Worm (Caenorhabditis elegans) whole organism, L1 larva: ENCODE data around the gene F01G10.10.
A peak's percentile ranks its signal among the peaks of the same experiment; 100 is the strongest.

Experiments used
- C04F5.9 ChIP-seq: sonication (generic microtip); optimal IDR thresholded peaks from 2 replicates; lab custom pipeline; 2016; ENCODE audit warnings: missing genetic modification characterization, missing compliant biosample characterization
- C16A3.4 ChIP-seq: fragments of 150-350 bp; optimal IDR thresholded peaks from 2 replicates; lab custom pipeline; 2014; ENCODE audit warnings: missing biosample characterization, missing genetic modification characterization
- aha-1 ChIP-seq: fragments of 150-350 bp; optimal IDR thresholded peaks from 2 replicates; lab custom pipeline; 2014; ENCODE audit warnings: missing biosample characterization, missing genetic modification characterization
- alr-1 ChIP-seq: fragments of 200-800 bp; sonication (Bioruptor generic); optimal IDR thresholded peaks from 2 replicates; lab custom pipeline; 2018; ENCODE audit warnings: borderline replicate concordance, mild to moderate bottlenecking, missing genetic modification characterization, missing compliant biosample characterization
- blmp-1 ChIP-seq: fragments of 150-350 bp; optimal IDR thresholded peaks from 2 replicates; lab custom pipeline; 2014; ENCODE audit warnings: missing biosample characterization, missing genetic modification characterization
- ceh-8 ChIP-seq: fragments of 200-800 bp; sonication (Bioruptor generic); optimal IDR thresholded peaks from 2 replicates; lab custom pipeline; 2018; ENCODE audit warnings: mild to moderate bottlenecking, missing genetic modification characterization, moderate library complexity, missing compliant biosample characterization
- dsc-1 ChIP-seq: sonication (generic microtip); optimal IDR thresholded peaks from 2 replicates; lab custom pipeline; 2016; ENCODE audit warnings: mild to moderate bottlenecking, missing genetic modification characterization, missing compliant biosample characterization
- efl-1 ChIP-seq, 4 experiments: fragments of 150-350 bp; optimal IDR thresholded peaks in 3 of 4; peaks in 1 of 4; 1 replicate in 1 of 4; 2 replicates in 3 of 4; lab custom pipeline; 2014; ENCODE audit warnings: missing biosample characterization in 2 of 4, missing genetic modification characterization in 2 of 4, missing genetic modification reagents in 2 of 4
- efl-3 ChIP-seq: fragments of 200-800 bp; sonication (Bioruptor generic); optimal IDR thresholded peaks from 2 replicates; lab custom pipeline; 2018; ENCODE audit warnings: mild to moderate bottlenecking, missing genetic modification characterization, missing compliant biosample characterization
- egl-13 ChIP-seq: sonication (generic microtip); optimal IDR thresholded peaks from 2 replicates; lab custom pipeline; 2016; ENCODE audit warnings: missing genotype, missing genetic modification reagents, missing genetic modification characterization, missing compliant biosample characterization
- elt-2 ChIP-seq: sonication (generic microtip); optimal IDR thresholded peaks from 2 replicates; lab custom pipeline; 2016; ENCODE audit warnings: missing genetic modification characterization, mild to moderate bottlenecking, inconsistent platforms, missing compliant biosample characterization, missing genetic modification reagents
- elt-3 ChIP-seq, 6 experiments: fragments of 150-350 bp in 1 of 6; sonication (generic microtip); optimal IDR thresholded peaks; 2 replicates each; lab custom pipeline; 2017 to 2018; ENCODE audit warnings: missing biosample characterization in 6 of 6, missing genetic modification characterization in 6 of 6, inconsistent platforms in 1 of 6
- ets-5 ChIP-seq: fragments of 200-800 bp; sonication (Bioruptor generic); IDR thresholded peaks from 2 replicates; pipeline ENCODE4 v1.3.6; 2022; ENCODE audit warnings: missing genetic modification characterization, missing compliant biosample characterization
- fos-1 ChIP-seq: fragments of 150-350 bp; optimal IDR thresholded peaks from 2 replicates; lab custom pipeline; 2014; ENCODE audit warnings: missing biosample characterization, missing genetic modification characterization
- hlh-17 ChIP-seq: fragments of 200-800 bp; sonication (Bioruptor generic); optimal IDR thresholded peaks from 2 replicates; lab custom pipeline; 2018; ENCODE audit warnings: missing genetic modification characterization, mild to moderate bottlenecking, missing compliant biosample characterization, moderate library complexity, borderline replicate concordance
- irx-1 ChIP-seq: sonication (generic microtip); optimal IDR thresholded peaks from 2 replicates; lab custom pipeline; 2016; ENCODE audit warnings: missing genetic modification characterization, missing compliant biosample characterization
- isw-1 ChIP-seq: fragments of 200-800 bp; sonication (Bioruptor generic); IDR thresholded peaks from 2 replicates; pipeline ENCODE4 v1.3.6; 2022; ENCODE audit warnings: missing genetic modification characterization, missing compliant biosample characterization
- lin-14 ChIP-seq: fragments of 200-800 bp; sonication (Bioruptor generic); optimal IDR thresholded peaks from 2 replicates; lab custom pipeline; 2018; ENCODE audit warnings: mild to moderate bottlenecking, missing genetic modification characterization, moderate library complexity, missing compliant biosample characterization
- lin-39 ChIP-seq: fragments of 150-350 bp; optimal IDR thresholded peaks from 2 replicates; lab custom pipeline; 2014; ENCODE audit warnings: missing biosample characterization, missing genetic modification reagents, missing genetic modification characterization
- lir-3 ChIP-seq: sonication (generic microtip); optimal IDR thresholded peaks from 2 replicates; lab custom pipeline; 2016; ENCODE audit warnings: mild to moderate bottlenecking, missing genetic modification characterization, moderate library complexity, missing compliant biosample characterization; ENCODE audit not compliant: poor library complexity
- lsy-2 ChIP-seq, 2 experiments: fragments of 150-350 bp; optimal IDR thresholded peaks; 2 replicates each; lab custom pipeline; 2014; ENCODE audit warnings: missing biosample characterization in 2 of 2, missing genetic modification characterization in 2 of 2
- mdl-1 ChIP-seq, 2 experiments: fragments of 150-350 bp; optimal IDR thresholded peaks; 2 replicates each; lab custom pipeline; 2014 to 2017; ENCODE audit warnings: missing biosample characterization in 2 of 2, missing genetic modification characterization in 2 of 2, inconsistent platforms in 1 of 2
- mep-1 ChIP-seq: fragments of 150-350 bp; optimal IDR thresholded peaks from 2 replicates; lab custom pipeline; 2014; ENCODE audit warnings: missing biosample characterization, missing genetic modification characterization
- nhr-19 ChIP-seq: fragments of 200-800 bp; sonication (Bioruptor generic); conservative IDR thresholded peaks from 2 replicates; pipeline ENCODE4 v1.3.6; 2022; ENCODE audit warnings: missing genetic modification characterization, missing compliant biosample characterization
- nhr-71 ChIP-seq: sonication (generic microtip); optimal IDR thresholded peaks from 2 replicates; lab custom pipeline; 2016; ENCODE audit warnings: mild to moderate bottlenecking, missing genetic modification characterization, moderate library complexity, missing compliant biosample characterization
- nhr-76 ChIP-seq: sonication (generic microtip); optimal IDR thresholded peaks from 2 replicates; lab custom pipeline; 2017; ENCODE audit warnings: missing biosample characterization, missing genetic modification characterization
- nhr-85 ChIP-seq: sonication (generic microtip); peaks from one replicate; lab custom pipeline; 2016; ENCODE audit warnings: missing genetic modification characterization, inconsistent platforms, missing compliant biosample characterization
- skn-1 ChIP-seq: fragments of 150-350 bp; optimal IDR thresholded peaks from 2 replicates; lab custom pipeline; 2014; ENCODE audit warnings: missing biosample characterization, missing genetic modification characterization
- swsn-7 ChIP-seq: sonication (generic microtip); optimal IDR thresholded peaks from 2 replicates; lab custom pipeline; 2016; ENCODE audit warnings: missing genetic modification characterization, missing compliant biosample characterization
- unc-130 ChIP-seq: fragments of 150-350 bp; optimal IDR thresholded peaks from 2 replicates; lab custom pipeline; 2017; ENCODE audit warnings: missing biosample characterization, missing genetic modification characterization, inconsistent platforms
- unc-30 ChIP-seq: sonication (generic microtip); optimal IDR thresholded peaks from 2 replicates; lab custom pipeline; 2017; ENCODE audit warnings: missing biosample characterization, missing genetic modification characterization
- unc-62 ChIP-seq: fragments of 150-350 bp; optimal IDR thresholded peaks from 2 replicates; lab custom pipeline; 2014; ENCODE audit warnings: missing biosample characterization, missing genetic modification reagents, missing genetic modification characterization
- unc-86 ChIP-seq: sonication (generic microtip); optimal IDR thresholded peaks from 2 replicates; lab custom pipeline; 2016; ENCODE audit warnings: missing genetic modification characterization, missing compliant biosample characterization
- unc-98 ChIP-seq: fragments of 200-800 bp; sonication (Bioruptor generic); IDR thresholded peaks from 2 replicates; pipeline ENCODE4 v1.3.6; 2022; ENCODE audit warnings: missing genetic modification characterization, missing compliant biosample characterization
- vab-15 ChIP-seq: sonication (generic microtip); optimal IDR thresholded peaks from 2 replicates; lab custom pipeline; 2017; ENCODE audit warnings: missing genotype, mild to moderate bottlenecking, missing genetic modification characterization, missing compliant biosample characterization
- xbp-1 ChIP-seq: sonication (generic microtip); optimal IDR thresholded peaks from 2 replicates; lab custom pipeline; 2016; ENCODE audit warnings: missing genetic modification characterization, missing compliant biosample characterization
- zip-4 ChIP-seq: fragments of 200-800 bp; sonication (Bioruptor generic); optimal IDR thresholded peaks from 2 replicates; lab custom pipeline; 2018; ENCODE audit warnings: mild to moderate bottlenecking, missing genetic modification characterization, moderate library complexity, missing compliant biosample characterization
- ztf-11 ChIP-seq, 2 experiments: sonication (generic microtip); optimal IDR thresholded peaks; 2 replicates each; lab custom pipeline; 2016 to 2017; ENCODE audit warnings: missing genetic modification characterization in 2 of 2, missing biosample characterization in 1 of 2, missing compliant biosample characterization in 1 of 2

F01G10.10 gene

ce11 chrIV:10259557-10259956 is 13.6 kb downstream of the F01G10.10 start, which contains the start of gene F01G10.9:
Gene F01G10.9, minus strand, starts transcription at chrIV:10259657.
- TF ChIP-seq unc-130 (tag; lab: Kevin White, UChicago), result no peak
- TF ChIP-seq ets-5, result no peak
- no peak for TF ChIP-seq aha-1 (tag; lab: Kevin White, UChicago)
- no peak for TF ChIP-seq mep-1
- TF ChIP-seq C16A3.4, result no peak
- no peak for TF ChIP-seq hlh-17 (GFP tag; lab: Kevin White, UChicago)
- no peak for TF ChIP-seq lin-39
- no peak for TF ChIP-seq skn-1 (tag; lab: Kevin White, UChicago)
- no peak for TF ChIP-seq irx-1 (tag; lab: Kevin White, UChicago)
- peak; percentile 24 for TF ChIP-seq blmp-1 (tag; lab: Kevin White, UChicago)
- TF ChIP-seq fos-1 (tag; lab: Kevin White, UChicago), result no peak
- TF ChIP-seq vab-15 (tag; lab: Kevin White, UChicago), result no peak
- no peak for TF ChIP-seq zip-4 (GFP tag; lab: Kevin White, UChicago)
- no peak for TF ChIP-seq unc-30
- no peak for TF ChIP-seq isw-1 (GFP tag; lab: Robert Waterston, UW)
- TF ChIP-seq ceh-8, result no peak
- no peak for TF ChIP-seq efl-1 (optimal IDR thresholded peaks at IDR 0.05; lab: Kevin White, UChicago)
- TF ChIP-seq efl-1 (GFP tag; optimal IDR thresholded peaks at IDR 0.05 in 1 of 2; lab: Kevin White, UChicago), result peak in 1 of 2 experiments; percentile 19
- TF ChIP-seq ztf-11 (tag; optimal IDR thresholded peaks at IDR 0.05; lab: Kevin White, UChicago), result no peak
- TF ChIP-seq, all 84 proteins: peak for 2

- no peak for TF ChIP-seq unc-86 (tag; lab: Kevin White, UChicago)
- TF ChIP-seq nhr-76, result no peak
- peak; percentile 49 for TF ChIP-seq lin-14 (GFP tag; lab: Kevin White, UChicago)
- no peak for TF ChIP-seq lir-3
- TF ChIP-seq elt-3 (tag; optimal IDR thresholded peaks at IDR 0.05; lab: Kevin White, UChicago), result peak in 4 of 6 experiments; percentile 64 to 94 (median 82)
- no peak for TF ChIP-seq xbp-1 (tag; lab: Kevin White, UChicago)
- peak; percentile 79 for TF ChIP-seq blmp-1 (tag; lab: Kevin White, UChicago)
- TF ChIP-seq lsy-2 (tag; optimal IDR thresholded peaks at IDR 0.05; lab: Kevin White, UChicago), result peak in 1 of 2 experiments; percentile 19
- TF ChIP-seq unc-62, result no peak
- no peak for TF ChIP-seq egl-13 (tag; lab: Kevin White, UChicago)
- TF ChIP-seq nhr-85 (tag; lab: Kevin White, UChicago), result peak; percentile 79
Measured at ce11 chrIV:10261061-10261460, 15.1 kb downstream of the F01G10.10 start.

- no peak for TF ChIP-seq nhr-71 (tag; lab: Kevin White, UChicago)
- TF ChIP-seq elt-2, result peak; percentile 69
- no peak for TF ChIP-seq dsc-1
- TF ChIP-seq fos-1 (tag; lab: Kevin White, UChicago), result no peak
- TF ChIP-seq unc-98 (GFP tag; lab: Robert Waterston, UW), result no peak
- TF ChIP-seq alr-1 (tag; lab: Kevin White, UChicago), result no peak
- TF ChIP-seq zip-4 (GFP tag; lab: Kevin White, UChicago), result no peak
- TF ChIP-seq efl-1 (optimal IDR thresholded peaks at IDR 0.05; lab: Kevin White, UChicago), result no peak
- TF ChIP-seq efl-1 (GFP tag; optimal IDR thresholded peaks at IDR 0.05 in 1 of 2; lab: Kevin White, UChicago), result peak in 1 of 2 experiments; percentile 24
- TF ChIP-seq hlh-17 (GFP tag; lab: Kevin White, UChicago), result no peak
- TF ChIP-seq, all 84 proteins: peak for 2
Measured at ce11 chrIV:10269137-10269933, 23.4 kb downstream of the F01G10.10 start, which contains the start of the genes nspd-7 and Y43C5A.2. Gene nspd-7, minus strand, starts transcription at chrIV:10269187. Gene Y43C5A.2, plus strand, starts transcription at chrIV:10269883.

ce11 chrIV:10273360-10273759 is 27.4 kb downstream of the F01G10.10 start:
- no peak for TF ChIP-seq unc-98 (GFP tag; lab: Robert Waterston, UW)
- TF ChIP-seq C04F5.9 (tag; lab: Kevin White, UChicago), result no peak
- TF ChIP-seq mdl-1 (tag; optimal IDR thresholded peaks at IDR 0.05; lab: Kevin White, UChicago), result no peak
- no peak for TF ChIP-seq swsn-7 (tag; lab: Kevin White, UChicago)
- no peak for TF ChIP-seq nhr-19 (GFP tag; lab: Robert Waterston, UW)
- no peak for TF ChIP-seq efl-3
